Fruit fly (Drosophila melanogaster): Measurements from ENCODE around the gene CG3698.

DNA sequence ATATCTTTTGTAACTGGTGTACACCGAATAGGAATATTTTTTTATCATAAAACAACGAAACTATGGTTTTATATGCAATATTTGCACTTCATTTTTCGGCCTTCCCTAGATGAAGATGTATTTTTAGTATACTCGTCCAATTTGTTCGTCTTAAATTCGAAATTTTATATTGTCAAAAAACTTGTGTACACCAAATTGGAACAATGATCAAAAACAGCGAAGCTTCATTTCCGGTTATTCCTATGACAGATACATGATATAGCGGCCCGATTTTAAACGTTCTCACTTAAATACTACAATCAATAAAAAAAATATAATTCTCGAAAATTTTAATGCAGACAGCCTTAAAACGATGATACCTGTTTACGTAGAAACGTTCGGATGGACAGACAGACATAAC lies 30.9 kb downstream of the CG3698 start:
- TF ChIP-seq CG9932 (GFP tag; IDR thresholded peaks at IDR 0.05) (no peak), crol (GFP tag; IDR thresholded peaks at IDR 0.05) (no peak), CG30403 (GFP tag; optimal IDR thresholded peaks at IDR 0.05) (no peak), bbx (GFP tag; IDR thresholded peaks at IDR 0.05; ENCODE audit: partially characterized antibody) (no peak), hb (GFP tag; IDR thresholded peaks at IDR 0.05; ENCODE audit: partially characterized antibody) (no peak)

Measured in whole organism, embryonic.